Fruit fly (Drosophila melanogaster): ENCODE measurements around the gene CG4440.
A peak's percentile ranks its signal among the peaks of the same experiment; 100 is the strongest.

CG4440 gene

dm6 chr2L:16286360-16287005 lies 43.2 kb upstream of the CG4440 start (continued):
- TF ChIP-seq disco-r (GFP tag; optimal IDR thresholded peaks at IDR 0.05) (peak; percentile 61), Max (GFP tag; optimal IDR thresholded peaks at IDR 0.05) (peak; percentile 66), HmgZ (tag; optimal IDR thresholded peaks at IDR 0.05) (peak; percentile 59), CG5180 (GFP tag; optimal IDR thresholded peaks at IDR 0.05) (peak; percentile 62), zen (tag; optimal IDR thresholded peaks at IDR 0.05) (peak; percentile 82), tna (GFP tag; IDR thresholded peaks at IDR 0.05; ENCODE audit: partially characterized antibody) (no peak), CG1233 (GFP tag; optimal IDR thresholded peaks at IDR 0.05) (peak; percentile 78), CG8388 (GFP tag; optimal IDR thresholded peaks at IDR 0.05) (peak; percentile 81), cg (GFP tag; optimal IDR thresholded peaks at IDR 0.05) (peak; percentile 88), PHDP (tag; optimal IDR thresholded peaks at IDR 0.05) (peak; percentile 88), mirr (GFP tag; optimal IDR thresholded peaks at IDR 0.05) (peak; percentile 75), Sry-δ (GFP tag; optimal IDR thresholded peaks at IDR 0.05) (peak; percentile 41), NC2α (GFP tag; optimal IDR thresholded peaks at IDR 0.05) (peak; percentile 70), Chrac-16 (GFP tag; optimal IDR thresholded peaks at IDR 0.05) (peak; percentile 82), CG4424 (GFP tag; optimal IDR thresholded peaks at IDR 0.05) (peak; percentile 85), CG10274 (GFP tag; optimal IDR thresholded peaks at IDR 0.05) (peak; percentile 75), pum (GFP tag; optimal IDR thresholded peaks at IDR 0.05) (peak; percentile 71), tx (GFP tag; optimal IDR thresholded peaks at IDR 0.05) (peak; percentile 82), CG6175 (GFP tag; IDR thresholded peaks at IDR 0.05) (no peak), sc (optimal IDR thresholded peaks at IDR 0.05) (no peak), sc (GFP tag; optimal IDR thresholded peaks at IDR 0.05) (peak; percentile 68), sens-2 (GFP tag; IDR thresholded peaks at IDR 0.05) (no peak), Atf-2 (GFP tag; optimal IDR thresholded peaks at IDR 0.05) (peak; percentile 19), Lim3 (GFP tag; IDR thresholded peaks at IDR 0.05) (no peak), sens (GFP tag) (peak; percentile 95), CG1792 (GFP tag; optimal IDR thresholded peaks at IDR 0.05) (peak; percentile 74), caup (GFP tag; optimal IDR thresholded peaks at IDR 0.05; ENCODE audit: severe bottlenecking) (peak; percentile 85), nom (GFP tag; optimal IDR thresholded peaks at IDR 0.05) (peak; percentile 67), gem (tag; optimal IDR thresholded peaks at IDR 0.05) (peak; percentile 92), pnt (GFP tag; optimal IDR thresholded peaks at IDR 0.05) (peak; percentile 72), NFAT (GFP tag; IDR thresholded peaks at IDR 0.05) (no peak), CG2120 (GFP tag; optimal IDR thresholded peaks at IDR 0.05) (peak; percentile 94), CG7839 (tag; optimal IDR thresholded peaks at IDR 0.05) (peak; percentile 87), Ets65A (GFP tag) (peak; percentile 92), esg (GFP tag; conservative IDR thresholded peaks at IDR 0.05) (no peak), abd-A (tag; optimal IDR thresholded peaks at IDR 0.05) (peak; percentile 84), CG10543 (GFP tag; optimal IDR thresholded peaks at IDR 0.05) (peak; percentile 71), CG11456 (GFP tag; IDR thresholded peaks at IDR 0.05) (no peak), Fer3 (tag; optimal IDR thresholded peaks at IDR 0.05) (peak; percentile 87), TFAM (GFP tag; optimal IDR thresholded peaks at IDR 0.05) (peak; percentile 71), CG8089 (GFP tag; optimal IDR thresholded peaks at IDR 0.05) (peak; percentile 55), CG31388 (GFP tag; optimal IDR thresholded peaks at IDR 0.05) (no peak), gfzf (GFP tag; optimal IDR thresholded peaks at IDR 0.05) (no peak), CG15601 (tag; optimal IDR thresholded peaks at IDR 0.05) (peak; percentile 68), fd96Cb (tag; optimal IDR thresholded peaks at IDR 0.05) (peak; percentile 83), gcm (GFP tag; optimal IDR thresholded peaks at IDR 0.05) (peak; percentile 78), dpn (GFP tag; optimal IDR thresholded peaks at IDR 0.05) (peak; percentile 79 to 88), pan (optimal IDR thresholded peaks at IDR 0.05) (no peak), pan (GFP tag; optimal IDR thresholded peaks at IDR 0.05 in 1 of 2, IDR thresholded peaks at IDR 0.05 in 1 of 2) (no peak), CG17186 (GFP tag; optimal IDR thresholded peaks at IDR 0.05) (peak; percentile 24)
